Worm (Caenorhabditis elegans) whole organism, L4 larva: ENCODE results near the gene F21C10.3.

Source experiments
- F44E2.7 ChIP-seq: fragments of 200-800 bp; sonication (Bioruptor generic); IDR thresholded peaks from 2 replicates; pipeline ENCODE4 v2.1.2; 2022; ENCODE audit warnings: missing genetic modification characterization, missing compliant biosample characterization
- F49E8.2 ChIP-seq: sonication (generic microtip); optimal IDR thresholded peaks from 2 replicates; lab custom pipeline; 2016; ENCODE audit warnings: missing compliant biosample characterization, mild to moderate bottlenecking, missing genetic modification characterization, borderline replicate concordance
- T26A8.4 ChIP-seq: fragments of 200-800 bp; sonication (Bioruptor generic); IDR thresholded peaks from 2 replicates; pipeline ENCODE4 v1.3.6; 2022; ENCODE audit warnings: missing genetic modification characterization, missing compliant biosample characterization
- Y105C5A.15 ChIP-seq: fragments of 200-800 bp; sonication (Bioruptor generic); IDR thresholded peaks from 2 replicates; pipeline ENCODE4 v1.3.6; 2022; ENCODE audit warnings: missing genetic modification characterization, missing compliant biosample characterization
- Y48G9A.11 ChIP-seq: fragments of 200-800 bp; sonication (Bioruptor generic); IDR thresholded peaks from 2 replicates; pipeline ENCODE4 v1.3.6; 2022; ENCODE audit warnings: missing genetic modification reagents, missing genetic modification characterization, missing compliant biosample characterization
- Y5F2A.4 ChIP-seq: fragments of 200-800 bp; sonication (Bioruptor generic); optimal IDR thresholded peaks from 2 replicates; lab custom pipeline; 2018; ENCODE audit warnings: mild to moderate bottlenecking, missing genetic modification characterization, missing compliant biosample characterization
- Y75B8A.6 ChIP-seq: fragments of 200-800 bp; sonication (Bioruptor generic); IDR thresholded peaks from 2 replicates; pipeline ENCODE4 v1.3.6; 2022; ENCODE audit warnings: missing genetic modification reagents, missing genetic modification characterization, missing compliant biosample characterization
- aha-1 ChIP-seq: fragments of 150-350 bp; peaks from one replicate; lab custom pipeline; 2014; ENCODE audit warnings: missing biosample characterization, missing genetic modification characterization
- ama-1 ChIP-seq: fragments of 150-350 bp; optimal IDR thresholded peaks from 2 replicates; lab custom pipeline; 2014; ENCODE audit warnings: inconsistent platforms, mixed read lengths
- arid-1 ChIP-seq: fragments of 200-800 bp; sonication (Bioruptor generic); conservative IDR thresholded peaks from 2 replicates; pipeline ENCODE4 v1.3.6; 2022; ENCODE audit warnings: missing genetic modification reagents, missing genetic modification characterization, missing compliant biosample characterization
- ceh-28 ChIP-seq: fragments of 150-350 bp; optimal IDR thresholded peaks from 2 replicates; lab custom pipeline; 2014; ENCODE audit warnings: missing biosample characterization, missing genetic modification reagents, missing genetic modification characterization
- ceh-62 ChIP-seq: sonication (generic microtip); optimal IDR thresholded peaks from 2 replicates; lab custom pipeline; 2017; ENCODE audit warnings: missing biosample characterization, missing genetic modification characterization
- ceh-82 ChIP-seq: sonication (generic microtip); optimal IDR thresholded peaks from 2 replicates; lab custom pipeline; 2017; ENCODE audit warnings: missing biosample characterization, missing genetic modification characterization
- ces-1 ChIP-seq: fragments of 150-350 bp; sonication (generic microtip); optimal IDR thresholded peaks from 4 replicates; lab custom pipeline; 2014; ENCODE audit warnings: missing biosample characterization, missing genetic modification reagents, missing genetic modification characterization
- cey-2 ChIP-seq: sonication (generic microtip); optimal IDR thresholded peaks from 3 replicates; lab custom pipeline; 2017; ENCODE audit warnings: missing genetic modification characterization, mild to moderate bottlenecking, missing compliant biosample characterization, antibody characterized with exemption, borderline replicate concordance; ENCODE audit not compliant: insufficient read depth
- daf-16 ChIP-seq, 3 experiments: sonication (generic microtip); optimal IDR thresholded peaks; 2 replicates each; lab custom pipeline; 2016 to 2017; ENCODE audit warnings: missing genetic modification characterization in 3 of 3, missing genetic modification reagents in 3 of 3, mild to moderate bottlenecking in 2 of 3, missing compliant biosample characterization in 2 of 3, missing biosample characterization in 1 of 3, moderate library complexity in 1 of 3
- daf-19 ChIP-seq: fragments of 200-800 bp; sonication (Bioruptor generic); conservative IDR thresholded peaks from 2 replicates; pipeline ENCODE4 v1.3.6; 2022; ENCODE audit warnings: missing genetic modification characterization, missing compliant biosample characterization
- dmd-6 ChIP-seq: fragments of 200-800 bp; sonication (Bioruptor generic); IDR thresholded peaks from 2 replicates; pipeline ENCODE4 v1.3.6; 2022; ENCODE audit warnings: missing genetic modification reagents, missing genetic modification characterization, missing compliant biosample characterization
- egl-27 ChIP-seq: sonication (generic microtip); optimal IDR thresholded peaks from 3 replicates; lab custom pipeline; 2017; ENCODE audit warnings: missing biosample characterization, missing genetic modification reagents, missing genetic modification characterization
- egl-43 ChIP-seq: fragments of 200-800 bp; sonication (Bioruptor generic); IDR thresholded peaks from 2 replicates; pipeline ENCODE4 v1.3.6; 2022; ENCODE audit warnings: missing genetic modification reagents, missing genetic modification characterization, missing compliant biosample characterization
- fkh-10 ChIP-seq: fragments of 150-350 bp; optimal IDR thresholded peaks from 2 replicates; lab custom pipeline; 2014; ENCODE audit warnings: missing biosample characterization, missing genetic modification reagents, missing genetic modification characterization
- hlh-11 ChIP-seq: fragments of 200-800 bp; sonication (Bioruptor generic); optimal IDR thresholded peaks from 2 replicates; lab custom pipeline; 2018; ENCODE audit warnings: mild to moderate bottlenecking, missing genetic modification characterization, missing compliant biosample characterization
- hlh-30 ChIP-seq: sonication (generic microtip); optimal IDR thresholded peaks from 2 replicates; lab custom pipeline; 2017; ENCODE audit warnings: antibody characterized with exemption, mild to moderate bottlenecking, missing genetic modification characterization, missing compliant biosample characterization; ENCODE audit not compliant: insufficient read depth
- lim-7 ChIP-seq: fragments of 200-800 bp; sonication (Bioruptor generic); IDR thresholded peaks from 2 replicates; pipeline ENCODE4 v1.3.6; 2022; ENCODE audit warnings: missing genetic modification characterization, missing compliant biosample characterization
- lin-29 ChIP-seq: fragments of 200-800 bp; sonication (Bioruptor generic); IDR thresholded peaks from 2 replicates; pipeline ENCODE4 v1.3.6; 2022; ENCODE audit warnings: missing genetic modification reagents, missing genetic modification characterization, missing compliant biosample characterization
- madf-9 ChIP-seq: fragments of 200-800 bp; sonication (Bioruptor generic); conservative IDR thresholded peaks from 2 replicates; pipeline ENCODE4 v1.3.6; 2022; ENCODE audit warnings: missing genetic modification reagents, missing genetic modification characterization, missing compliant biosample characterization
- mdl-1 ChIP-seq, 2 experiments: fragments of 150-350 bp in 1 of 2; sonication (generic microtip) in 1 of 2; optimal IDR thresholded peaks; 2 replicates each; lab custom pipeline; 2014 to 2017; ENCODE audit warnings: missing biosample characterization in 2 of 2, missing genetic modification characterization in 2 of 2
- mdt-29 ChIP-seq: fragments of 200-800 bp; sonication (Bioruptor generic); IDR thresholded peaks from 2 replicates; pipeline ENCODE4 v1.3.6; 2022; ENCODE audit warnings: missing genetic modification reagents, missing genetic modification characterization, missing compliant biosample characterization
- mep-1 ChIP-seq: fragments of 150-350 bp; sonication (generic microtip); optimal IDR thresholded peaks from 3 replicates; lab custom pipeline; 2014; ENCODE audit warnings: missing biosample characterization, missing genetic modification characterization
- mxl-2 ChIP-seq: fragments of 200-800 bp; sonication (Bioruptor generic); conservative IDR thresholded peaks from 2 replicates; pipeline ENCODE4 v1.3.6; 2022; ENCODE audit warnings: missing genetic modification reagents, missing genetic modification characterization, missing compliant biosample characterization
- mxl-3 ChIP-seq: fragments of 200-800 bp; sonication (Bioruptor generic); optimal IDR thresholded peaks from 2 replicates; lab custom pipeline; 2018; ENCODE audit warnings: mild to moderate bottlenecking, missing genetic modification characterization, missing compliant biosample characterization
- nhr-237 ChIP-seq: sonication (generic microtip); optimal IDR thresholded peaks from 2 replicates; lab custom pipeline; 2017; ENCODE audit warnings: missing biosample characterization, missing genetic modification characterization
- nhr-28 ChIP-seq: fragments of 150-350 bp; optimal IDR thresholded peaks from 2 replicates; lab custom pipeline; 2014; ENCODE audit warnings: missing biosample characterization, missing genetic modification characterization
- nhr-77 ChIP-seq: fragments of 150-350 bp; optimal IDR thresholded peaks from 2 replicates; lab custom pipeline; 2014; ENCODE audit warnings: missing biosample characterization, missing genetic modification characterization
- sdz-12 ChIP-seq: fragments of 200-800 bp; sonication (Bioruptor generic); optimal IDR thresholded peaks from 2 replicates; lab custom pipeline; 2018; ENCODE audit warnings: mild to moderate bottlenecking, missing genetic modification characterization, missing compliant biosample characterization
- spr-1 ChIP-seq: sonication (generic microtip); optimal IDR thresholded peaks from 2 replicates; lab custom pipeline; 2016; ENCODE audit warnings: mild to moderate bottlenecking, missing genetic modification characterization, missing compliant biosample characterization
- unc-62 ChIP-seq, 3 experiments: fragments of 150-350 bp in 1 of 3; sonication (generic microtip); optimal IDR thresholded peaks in 2 of 3; peaks in 1 of 3; 1 replicate in 1 of 3; 2 replicates in 2 of 3; lab custom pipeline; 2014 to 2017; ENCODE audit warnings: missing biosample characterization in 3 of 3, missing genetic modification characterization in 3 of 3, missing genetic modification reagents in 3 of 3, missing genotype in 1 of 3
- vab-7 ChIP-seq: fragments of 200-800 bp; sonication (Bioruptor generic); IDR thresholded peaks from 2 replicates; pipeline ENCODE4 v1.3.6; 2022; ENCODE audit warnings: missing genetic modification reagents, missing genetic modification characterization, missing compliant biosample characterization
- zfp-3 ChIP-seq: fragments of 200-800 bp; sonication (Bioruptor generic); conservative IDR thresholded peaks from 2 replicates; pipeline ENCODE4 v1.3.6; 2022; ENCODE audit warnings: missing genetic modification reagents, missing genetic modification characterization, missing compliant biosample characterization
- ztf-11 ChIP-seq: fragments of 150-350 bp; optimal IDR thresholded peaks from 2 replicates; lab custom pipeline; 2014; ENCODE audit warnings: missing biosample characterization, missing genetic modification characterization

F21C10.3 gene

ce11 chrV:9155616-9156015 is 27.7 kb downstream of the F21C10.3 start:
- TF ChIP-seq mdt-29 (GFP tag; lab: Robert Waterston, UW) (peak; percentile 91), Y75B8A.6 (GFP tag; lab: Robert Waterston, UW) (no peak), ceh-62 (tag; lab: Kevin White, UChicago) (no peak), madf-9 (GFP tag; lab: Robert Waterston, UW) (no peak), nhr-237 (tag; lab: Kevin White, UChicago) (no peak), egl-27 (tag; lab: Kevin White, UChicago) (no peak), ama-1 (lab: Kevin White, UChicago) (no peak)

ce11 chrV:9156679-9157078 is 28.8 kb downstream of the F21C10.3 start, which contains the start of gene B0222.15:
Gene B0222.15 (minus strand): TSS chrV:9156779.
- TF ChIP-seq nhr-77 (tag; lab: Kevin White, UChicago) (no peak), hlh-11 (tag; lab: Kevin White, UChicago) (no peak), dmd-6 (no peak), mdl-1 (tag; optimal IDR thresholded peaks at IDR 0.05; lab: Kevin White, UChicago) (no peak), arid-1 (GFP tag; lab: Robert Waterston, UW) (no peak), unc-62 (GFP tag; optimal IDR thresholded peaks at IDR 0.05 in 1 of 2; lab: Kevin White, UChicago) (no peak), unc-62 (tag; optimal IDR thresholded peaks at IDR 0.05; lab: Kevin White, UChicago) (no peak), lin-29 (GFP tag; lab: Robert Waterston, UW) (no peak), daf-19 (no peak), nhr-28 (tag; lab: Kevin White, UChicago) (no peak)

DNA sequence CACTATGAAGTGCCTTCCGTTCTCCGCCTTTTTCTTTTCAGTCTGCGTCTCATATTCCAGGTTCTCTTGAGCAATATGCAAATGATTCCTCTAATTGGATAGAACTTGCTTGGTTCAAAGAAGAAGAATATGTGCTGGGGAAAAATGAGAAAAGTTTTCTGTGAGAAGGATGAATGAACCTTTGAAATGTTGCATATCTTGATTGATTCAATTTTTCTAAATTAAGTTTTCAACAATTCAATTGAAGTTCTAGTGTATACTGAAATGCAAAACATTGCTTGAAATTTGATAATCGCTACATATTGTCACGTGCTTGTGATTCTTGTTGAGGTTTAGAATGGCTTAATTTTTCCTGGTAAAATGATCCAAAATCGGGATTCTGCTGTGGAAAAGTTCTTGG is 29.7 kb downstream of the F21C10.3 start:
- TF ChIP-seq mdl-1 (tag; optimal IDR thresholded peaks at IDR 0.05; lab: Kevin White, UChicago), result peak in 1 of 2 experiments; percentile 2
- no peak for TF ChIP-seq ceh-28
- TF ChIP-seq ces-1 (GFP tag; lab: Kevin White, UChicago), result peak; percentile 80
- TF ChIP-seq fkh-10, result peak; percentile 81

- TF ChIP-seq T26A8.4 (GFP tag; lab: Robert Waterston, UW) (peak; percentile 82), zfp-3 (GFP tag; lab: Robert Waterston, UW) (peak; percentile 74; the same call in 1 of the 2 replicates), ama-1 (lab: Kevin White, UChicago) (peak; percentile 79), mep-1 (tag; lab: Kevin White, UChicago) (peak; percentile 27)
These were observed 31.4 kb downstream of the F21C10.3 start for ce11 chrV:9159146-9159717.

DNA sequence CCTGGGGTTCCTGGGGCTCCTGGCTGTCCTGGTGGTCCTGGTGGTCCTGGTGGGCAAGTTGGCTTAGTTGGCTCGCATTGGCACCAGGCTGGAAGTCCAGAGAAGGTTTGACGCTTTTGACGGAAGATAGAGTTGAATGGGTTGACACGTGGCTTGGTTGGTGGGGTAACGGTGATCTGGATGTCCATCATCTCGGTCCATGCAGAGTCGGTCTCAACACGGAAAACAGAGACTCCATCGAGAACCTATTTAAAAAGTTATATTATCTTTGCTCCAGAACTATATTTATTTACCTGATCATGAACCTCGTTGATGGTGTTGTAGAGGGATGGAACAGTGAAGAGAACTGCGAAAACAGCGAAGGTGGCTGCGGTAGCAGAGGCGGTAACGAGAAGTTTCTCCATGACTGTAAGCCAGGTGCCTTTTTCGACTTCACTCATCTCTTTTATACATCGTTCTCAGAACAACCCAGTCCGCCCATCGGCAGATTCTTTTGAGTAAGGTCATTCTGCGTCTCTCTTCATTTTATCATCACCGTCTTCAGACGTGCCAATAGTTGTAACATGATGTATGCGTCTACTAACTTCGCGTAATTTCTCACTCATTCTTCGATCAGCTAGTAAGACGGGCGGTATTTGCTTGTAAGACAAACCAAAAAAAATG is 32.5 kb downstream of the F21C10.3 start, which contains the start of gene col-144:
col-144 (minus strand) TSS at position 419 of the 663 bp plus-strand sequence.
- TF ChIP-seq cey-2 (tag; lab: Kevin White, UChicago) (peak; percentile 9), mxl-3 (GFP tag; lab: Kevin White, UChicago) (peak; percentile 19), Y5F2A.4 (no peak), unc-62 (GFP tag; optimal IDR thresholded peaks at IDR 0.05 in 1 of 2; lab: Kevin White, UChicago) (peak in 1 of 2 experiments; percentile 17), unc-62 (tag; optimal IDR thresholded peaks at IDR 0.05; lab: Kevin White, UChicago) (no peak), nhr-28 (tag; lab: Kevin White, UChicago) (peak; percentile 63), ceh-82 (tag; lab: Kevin White, UChicago) (no peak), lim-7 (GFP tag; lab: Robert Waterston, UW) (no peak), daf-16 (GFP tag; optimal IDR thresholded peaks at IDR 0.05; lab: Kevin White, UChicago) (no peak), daf-16 (tag; optimal IDR thresholded peaks at IDR 0.05; lab: Kevin White, UChicago) (no peak), F44E2.7 (GFP tag; lab: Robert Waterston, UW) (no peak), aha-1 (tag; lab: Kevin White, UChicago) (peak; percentile 95), spr-1 (tag; lab: Kevin White, UChicago) (no peak), zfp-3 (GFP tag; lab: Robert Waterston, UW) (peak; percentile 32; the same call in 1 of the 2 replicates), hlh-30 (tag; lab: Kevin White, UChicago) (peak; percentile 41), Y105C5A.15 (GFP tag; lab: Robert Waterston, UW) (no peak), hlh-11 (tag; lab: Kevin White, UChicago) (peak; percentile 40), Y48G9A.11 (GFP tag; lab: Robert Waterston, UW) (no peak), ztf-11 (tag; lab: Kevin White, UChicago) (no peak), sdz-12 (no peak), vab-7 (GFP tag; lab: Robert Waterston, UW) (no peak), egl-43 (GFP tag; lab: Robert Waterston, UW) (0 out of 2 replicates have a peak, but pooled peaks have one; percentile 16), mxl-2 (GFP tag; lab: Robert Waterston, UW) (no peak), F49E8.2 (tag; lab: Kevin White, UChicago) (no peak)
